Worm (Caenorhabditis elegans) whole organism, early embryonic: ENCODE results near the gene eif-3.D.

Experiments
- B0310.2 ChIP-seq: sonication (generic microtip); optimal IDR thresholded peaks from 2 replicates; lab custom pipeline; 2016; ENCODE audit warnings: mild to moderate bottlenecking, missing genetic modification characterization, missing compliant biosample characterization
- F13C5.2 ChIP-seq: sonication (generic microtip); optimal IDR thresholded peaks from 2 replicates; lab custom pipeline; 2017; ENCODE audit warnings: mild to moderate bottlenecking, missing genetic modification characterization, inconsistent platforms, missing compliant biosample characterization
- aly-1 ChIP-seq: sonication (generic microtip); optimal IDR thresholded peaks from 2 replicates; lab custom pipeline; 2016; ENCODE audit warnings: missing genetic modification characterization, missing compliant biosample characterization
- ama-1 ChIP-seq: fragments of 150-350 bp; optimal IDR thresholded peaks from 2 replicates; lab custom pipeline; 2014
- ceh-13 ChIP-seq: fragments of 200-800 bp; sonication (Bioruptor generic); optimal IDR thresholded peaks from 2 replicates; lab custom pipeline; 2018; ENCODE audit warnings: mild to moderate bottlenecking, missing genetic modification characterization, missing compliant biosample characterization
- ceh-36 ChIP-seq: sonication (generic microtip); optimal IDR thresholded peaks from 2 replicates; lab custom pipeline; 2016; ENCODE audit warnings: missing genetic modification characterization, inconsistent platforms, missing compliant biosample characterization
- ets-7 ChIP-seq: sonication (generic microtip); optimal IDR thresholded peaks from 2 replicates; lab custom pipeline; 2016; ENCODE audit warnings: missing genotype, missing genetic modification characterization, missing compliant biosample characterization
- flt-1 ChIP-seq: fragments of 200-800 bp; sonication (Bioruptor generic); IDR thresholded peaks from 2 replicates; pipeline ENCODE4 v1.3.6; 2022; ENCODE audit warnings: missing genetic modification characterization, missing compliant biosample characterization
- hmbx-1 ChIP-seq: sonication (generic microtip); optimal IDR thresholded peaks from 2 replicates; lab custom pipeline; 2016; ENCODE audit warnings: mild to moderate bottlenecking, missing genetic modification characterization, missing compliant biosample characterization
- hmg-4 ChIP-seq: fragments of 200-800 bp; sonication (Bioruptor generic); optimal IDR thresholded peaks from 2 replicates; lab custom pipeline; 2018; ENCODE audit warnings: mild to moderate bottlenecking, missing genetic modification characterization, missing compliant biosample characterization
- hnd-1 ChIP-seq: sonication (generic microtip); optimal IDR thresholded peaks from 2 replicates; lab custom pipeline; 2016; ENCODE audit warnings: missing genetic modification characterization, missing compliant biosample characterization
- pes-1 ChIP-seq: fragments of 200-800 bp; sonication (Bioruptor generic); IDR thresholded peaks from 2 replicates; pipeline ENCODE4 v1.3.6; 2022; ENCODE audit warnings: missing genetic modification reagents, missing genetic modification characterization, missing compliant biosample characterization
- scrt-1 ChIP-seq: fragments of 200-800 bp; sonication (Bioruptor generic); IDR thresholded peaks from 2 replicates; pipeline ENCODE4 v1.3.6; 2022; ENCODE audit warnings: missing genetic modification characterization, missing compliant biosample characterization
- sea-1 ChIP-seq: fragments of 200-800 bp; sonication (Bioruptor generic); conservative IDR thresholded peaks from 2 replicates; pipeline ENCODE4 v1.3.6; 2022; ENCODE audit warnings: missing genetic modification characterization, missing compliant biosample characterization
- tbx-11 ChIP-seq: fragments of 200-800 bp; sonication (Bioruptor generic); IDR thresholded peaks from 2 replicates; pipeline ENCODE4 v1.3.6; 2022; ENCODE audit warnings: missing genetic modification characterization, missing compliant biosample characterization
- tbx-37 ChIP-seq: fragments of 200-800 bp; sonication (Bioruptor generic); conservative IDR thresholded peaks from 2 replicates; pipeline ENCODE4 v1.3.6; 2022; ENCODE audit warnings: missing genetic modification reagents, missing genetic modification characterization, missing compliant biosample characterization
- tra-4 ChIP-seq: sonication (generic microtip); optimal IDR thresholded peaks from 2 replicates; lab custom pipeline; 2017; ENCODE audit warnings: missing genetic modification characterization, missing compliant biosample characterization

The eif-3.D gene

ce11 chrIII:8955536-8955935 lies 15.8 kb downstream of the eif-3.D start:
- no peak for TF ChIP-seq flt-1 (GFP tag; lab: Robert Waterston, UW)
- TF ChIP-seq F13C5.2, result no peak
- no peak for TF ChIP-seq pes-1
- TF ChIP-seq hnd-1, result no peak
- TF ChIP-seq hmbx-1 (tag; lab: Kevin White, UChicago), result no peak
- no peak for TF ChIP-seq tra-4
- no peak for TF ChIP-seq ets-7 (tag; lab: Kevin White, UChicago)
- no peak for TF ChIP-seq ceh-36
- no peak for TF ChIP-seq hmg-4
- TF ChIP-seq tbx-11 (GFP tag; lab: Robert Waterston, UW), result no peak
- no peak for TF ChIP-seq B0310.2
- no peak for TF ChIP-seq tbx-37
- no peak for TF ChIP-seq sea-1 (GFP tag; lab: Robert Waterston, UW)
- TF ChIP-seq ceh-13 (GFP tag; lab: Kevin White, UChicago), result no peak
- no peak for TF ChIP-seq aly-1 (tag; lab: Kevin White, UChicago)

- no peak for TF ChIP-seq tra-4
- no peak for TF ChIP-seq aly-1 (tag; lab: Kevin White, UChicago)
- TF ChIP-seq ets-7 (tag; lab: Kevin White, UChicago), result no peak
- TF ChIP-seq F13C5.2, result no peak
- no peak for TF ChIP-seq tbx-37
- TF ChIP-seq ceh-13 (GFP tag; lab: Kevin White, UChicago), result no peak
- no peak for TF ChIP-seq hmg-4
- TF ChIP-seq B0310.2, result no peak
- TF ChIP-seq ceh-36, result no peak
- TF ChIP-seq ama-1, result no peak
- TF ChIP-seq scrt-1 (GFP tag; lab: Robert Waterston, UW), result no peak
- TF ChIP-seq flt-1 (GFP tag; lab: Robert Waterston, UW), result no peak
Measured at ce11 chrIII:8949147-8949546, 22.2 kb downstream of the eif-3.D start.

ce11 chrIII:8946285-8946684 lies 25.1 kb downstream of the eif-3.D start:
- TF ChIP-seq hmbx-1 (tag; lab: Kevin White, UChicago), result no peak
- no peak for TF ChIP-seq pes-1
- TF ChIP-seq ama-1, result no peak
- TF ChIP-seq B0310.2, result no peak
- no peak for TF ChIP-seq flt-1 (GFP tag; lab: Robert Waterston, UW)
- TF ChIP-seq ceh-13 (GFP tag; lab: Kevin White, UChicago), result no peak
- no peak for TF ChIP-seq tbx-37

ce11 chrIII:8944357-8944756 lies 27.0 kb downstream of the eif-3.D start, which contains the start of gene dhrr-1:
TSS of gene dhrr-1 (plus strand) at chrIII:8944657.
- TF ChIP-seq ceh-13 (GFP tag; lab: Kevin White, UChicago) (no peak), tbx-11 (GFP tag; lab: Robert Waterston, UW) (no peak)

DNA sequence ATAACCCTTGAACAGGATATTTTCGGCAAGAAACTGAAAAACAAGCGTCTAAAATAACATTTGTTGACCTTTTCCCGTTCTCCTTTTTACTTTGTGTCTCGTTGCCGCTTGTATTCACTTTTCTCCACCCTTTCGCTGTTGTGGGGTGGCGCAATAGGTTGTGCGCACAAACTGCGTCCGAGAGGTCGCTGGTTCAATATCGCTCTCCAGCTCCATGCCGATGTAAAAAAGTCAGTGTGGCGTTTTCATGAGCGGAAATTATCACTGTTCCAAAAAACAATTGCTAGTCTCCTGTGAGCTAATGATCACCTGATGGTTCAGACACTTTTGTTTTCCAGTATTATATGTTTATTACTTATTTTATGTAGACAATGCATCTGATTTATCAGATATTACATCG lies 33.8 kb downstream of the eif-3.D start:
- TF ChIP-seq B0310.2, result peak; percentile 84
- peak; percentile 92 for TF ChIP-seq tbx-11 (GFP tag; lab: Robert Waterston, UW)
- TF ChIP-seq flt-1 (GFP tag; lab: Robert Waterston, UW), result peak; percentile 88
- TF ChIP-seq ceh-36, result peak; percentile 90
- TF ChIP-seq aly-1 (tag; lab: Kevin White, UChicago), result peak; percentile 87
- peak; percentile 81 for TF ChIP-seq tra-4
- TF ChIP-seq pes-1, result peak; percentile 93
- peak; percentile 94 for TF ChIP-seq ceh-13 (GFP tag; lab: Kevin White, UChicago)
- peak; percentile 83 for TF ChIP-seq hnd-1
- no peak for TF ChIP-seq hmg-4
- TF ChIP-seq sea-1 (GFP tag; lab: Robert Waterston, UW), result peak; percentile 88
- TF ChIP-seq F13C5.2, result peak; percentile 96
- peak; percentile 73 for TF ChIP-seq hmbx-1 (tag; lab: Kevin White, UChicago)
- TF ChIP-seq tbx-37, result peak; percentile 91
- no peak for TF ChIP-seq ama-1
- peak; percentile 90 for TF ChIP-seq ets-7 (tag; lab: Kevin White, UChicago)
- peak; percentile 93 for TF ChIP-seq scrt-1 (GFP tag; lab: Robert Waterston, UW)

- no peak for TF ChIP-seq tbx-11 (GFP tag; lab: Robert Waterston, UW)
- TF ChIP-seq ets-7 (tag; lab: Kevin White, UChicago), result no peak
- TF ChIP-seq ceh-36, result no peak
- TF ChIP-seq hnd-1, result no peak
- TF ChIP-seq sea-1 (GFP tag; lab: Robert Waterston, UW), result no peak
- TF ChIP-seq B0310.2, result no peak
- TF ChIP-seq hmg-4, result no peak
- no peak for TF ChIP-seq scrt-1 (GFP tag; lab: Robert Waterston, UW)
- no peak for TF ChIP-seq F13C5.2
- no peak for TF ChIP-seq aly-1 (tag; lab: Kevin White, UChicago)
- no peak for TF ChIP-seq tra-4
Measured at ce11 chrIII:8934378-8934777, 37.0 kb downstream of the eif-3.D start.

DNA sequence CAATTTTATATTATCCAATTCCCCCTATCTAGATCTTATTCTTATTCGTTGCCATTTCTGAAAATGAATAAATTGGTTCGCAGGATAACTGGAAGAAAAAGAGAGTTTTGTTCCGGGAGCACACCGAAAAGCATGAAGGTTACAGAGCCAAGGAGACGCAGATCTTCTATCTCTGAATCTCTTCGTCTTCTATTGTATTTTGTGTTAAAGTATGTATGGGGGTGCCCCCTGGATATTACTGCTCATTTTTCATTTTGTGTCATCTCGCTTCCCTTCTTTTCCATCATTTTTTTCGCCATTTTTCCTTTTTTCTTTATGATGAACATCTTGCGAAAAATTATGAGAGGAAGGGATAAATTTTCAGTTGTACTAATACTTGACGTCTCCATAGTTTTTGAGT lies 37.7 kb downstream of the eif-3.D start:
- no peak for TF ChIP-seq ets-7 (tag; lab: Kevin White, UChicago)
- no peak for TF ChIP-seq aly-1 (tag; lab: Kevin White, UChicago)
- TF ChIP-seq B0310.2, result no peak
- TF ChIP-seq pes-1, result no peak
- no peak for TF ChIP-seq F13C5.2
- no peak for TF ChIP-seq ceh-13 (GFP tag; lab: Kevin White, UChicago)
- TF ChIP-seq flt-1 (GFP tag; lab: Robert Waterston, UW), result no peak
- TF ChIP-seq sea-1 (GFP tag; lab: Robert Waterston, UW), result no peak
- no peak for TF ChIP-seq ceh-36
- no peak for TF ChIP-seq hmbx-1 (tag; lab: Kevin White, UChicago)
- TF ChIP-seq hnd-1, result no peak
- no peak for TF ChIP-seq tbx-37
- no peak for TF ChIP-seq hmg-4
- no peak for TF ChIP-seq tra-4
- no peak for TF ChIP-seq scrt-1 (GFP tag; lab: Robert Waterston, UW)
- TF ChIP-seq ama-1, result no peak
- TF ChIP-seq tbx-11 (GFP tag; lab: Robert Waterston, UW), result no peak

DNA sequence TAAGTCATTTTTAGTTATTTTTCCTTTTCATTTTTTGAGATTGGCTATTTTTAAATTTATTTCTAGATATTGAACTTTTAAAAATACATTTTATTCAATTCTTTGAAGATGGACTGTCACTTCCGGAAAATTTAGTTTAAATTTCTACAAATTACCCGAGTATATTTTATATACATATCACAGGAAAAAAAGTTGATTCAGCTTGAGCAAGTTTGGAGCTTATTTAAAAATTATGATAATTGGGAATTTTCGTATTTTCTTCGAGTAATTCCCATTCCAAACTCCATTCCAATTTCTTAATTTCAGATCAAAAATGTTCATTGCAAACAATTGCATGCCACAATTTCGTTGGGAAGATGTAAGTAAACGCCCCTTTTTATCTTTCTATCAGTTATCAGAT lies 41.7 kb downstream of the eif-3.D start, which contains the start of gene arrd-15:
arrd-15 (plus strand) TSS at position 301 of the 400 bp plus-strand sequence.
- TF ChIP-seq hmg-4 (no peak), ceh-36 (no peak), scrt-1 (GFP tag; lab: Robert Waterston, UW) (no peak), ama-1 (no peak), tra-4 (no peak), F13C5.2 (no peak), ceh-13 (GFP tag; lab: Kevin White, UChicago) (no peak), hnd-1 (no peak), tbx-37 (no peak), sea-1 (GFP tag; lab: Robert Waterston, UW) (no peak)
